Worm (Caenorhabditis elegans): ENCODE data around the gene C24F3.2.

- TF ChIP-seq R02D3.7 (tag; optimal IDR thresholded peaks at IDR 0.05) (no peak), zag-1 (tag; optimal IDR thresholded peaks at IDR 0.05) (no peak)
These were observed 13.8 kb downstream of the C24F3.2 start for ce11 chrIV:10236106-10236505.
